Worm (Caenorhabditis elegans) whole organism, L2 larva: ENCODE data around the gene arrd-1.

Experiments
- C34F6.9 ChIP-seq: fragments of 150-350 bp; optimal IDR thresholded peaks from 2 replicates; lab custom pipeline; 2014; ENCODE audit warnings: missing biosample characterization, missing genetic modification characterization
- Y55F3AM.14 ChIP-seq: fragments of 200-800 bp; sonication (Bioruptor generic); optimal IDR thresholded peaks from 2 replicates; lab custom pipeline; 2018; ENCODE audit warnings: mild to moderate bottlenecking, missing genetic modification characterization, missing compliant biosample characterization
- ZK546.5 ChIP-seq: sonication (generic microtip); optimal IDR thresholded peaks from 2 replicates; lab custom pipeline; 2017; ENCODE audit warnings: missing biosample characterization, missing genetic modification characterization
- aly-2 ChIP-seq: fragments of 150-350 bp; optimal IDR thresholded peaks from 2 replicates; lab custom pipeline; 2014; ENCODE audit warnings: missing biosample characterization, missing genetic modification characterization
- ama-1 ChIP-seq: fragments of 150-350 bp; optimal IDR thresholded peaks from 2 replicates; lab custom pipeline; 2018; ENCODE audit warnings: inconsistent platforms
- blmp-1 ChIP-seq: sonication (generic microtip); optimal IDR thresholded peaks from 2 replicates; lab custom pipeline; 2017; ENCODE audit warnings: missing genetic modification characterization, mild to moderate bottlenecking, missing compliant biosample characterization, antibody characterized with exemption, moderate library complexity; ENCODE audit not compliant: insufficient read depth
- ceh-16 ChIP-seq: fragments of 150-350 bp; optimal IDR thresholded peaks from 2 replicates; lab custom pipeline; 2014; ENCODE audit warnings: missing biosample characterization, missing genetic modification characterization
- ceh-82 ChIP-seq: fragments of 150-350 bp; optimal IDR thresholded peaks from 2 replicates; lab custom pipeline; 2014; ENCODE audit warnings: missing biosample characterization, missing genetic modification characterization
- crh-2 ChIP-seq: sonication (generic microtip); optimal IDR thresholded peaks from 2 replicates; lab custom pipeline; 2017; ENCODE audit warnings: missing biosample characterization, missing genetic modification characterization
- dmd-4 ChIP-seq: sonication (generic microtip); optimal IDR thresholded peaks from 2 replicates; lab custom pipeline; 2017; ENCODE audit warnings: missing biosample characterization, missing genetic modification characterization
- egl-27 ChIP-seq: sonication (generic microtip); optimal IDR thresholded peaks from 3 replicates; lab custom pipeline; 2017; ENCODE audit warnings: missing biosample characterization, missing genetic modification reagents, missing genetic modification characterization
- gmeb-1 ChIP-seq: fragments of 150-350 bp; optimal IDR thresholded peaks from 2 replicates; lab custom pipeline; 2014; ENCODE audit warnings: missing biosample characterization, missing genetic modification characterization
- lin-11 ChIP-seq: fragments of 150-350 bp; sonication (generic microtip); optimal IDR thresholded peaks from 2 replicates; lab custom pipeline; 2014; ENCODE audit warnings: missing biosample characterization, missing genetic modification characterization, inconsistent platforms, mixed read lengths
- lin-13 ChIP-seq: fragments of 150-350 bp; optimal IDR thresholded peaks from 2 replicates; lab custom pipeline; 2014; ENCODE audit warnings: missing biosample characterization, missing genetic modification reagents, missing genetic modification characterization
- lin-39 ChIP-seq: fragments of 150-350 bp; optimal IDR thresholded peaks from 2 replicates; lab custom pipeline; 2014; ENCODE audit warnings: missing biosample characterization, missing genetic modification reagents, missing genetic modification characterization
- mab-5 ChIP-seq: fragments of 150-350 bp; optimal IDR thresholded peaks from 2 replicates; lab custom pipeline; 2014; ENCODE audit warnings: missing biosample characterization, missing genetic modification characterization
- mbf-1 ChIP-seq: sonication (generic microtip); optimal IDR thresholded peaks from 2 replicates; lab custom pipeline; 2017; ENCODE audit warnings: missing biosample characterization, missing genetic modification characterization
- mdl-1 ChIP-seq, 2 experiments: fragments of 150-350 bp in 1 of 2; sonication (generic microtip) in 1 of 2; optimal IDR thresholded peaks; 2 replicates each; lab custom pipeline; 2017; ENCODE audit warnings: missing biosample characterization in 2 of 2, missing genetic modification characterization in 2 of 2
- nhr-10 ChIP-seq: sonication (generic microtip); optimal IDR thresholded peaks from 2 replicates; lab custom pipeline; 2017; ENCODE audit warnings: missing biosample characterization, missing genetic modification characterization
- nhr-12 ChIP-seq: fragments of 150-350 bp; optimal IDR thresholded peaks from 2 replicates; lab custom pipeline; 2014; ENCODE audit warnings: missing biosample characterization, missing genetic modification characterization
- nhr-129 ChIP-seq: fragments of 150-350 bp; optimal IDR thresholded peaks from 2 replicates; lab custom pipeline; 2014; ENCODE audit warnings: missing biosample characterization, missing genetic modification characterization
- nhr-23 ChIP-seq: fragments of 150-350 bp; optimal IDR thresholded peaks from 2 replicates; lab custom pipeline; 2014; ENCODE audit warnings: missing biosample characterization, missing genetic modification reagents, missing genetic modification characterization
- nhr-25 ChIP-seq: fragments of 150-350 bp; sonication (generic microtip); optimal IDR thresholded peaks from 3 replicates; lab custom pipeline; 2014; ENCODE audit warnings: missing biosample characterization, missing genetic modification characterization
- nhr-6 ChIP-seq: fragments of 150-350 bp; optimal IDR thresholded peaks from 2 replicates; lab custom pipeline; 2014; ENCODE audit warnings: missing biosample characterization, missing genetic modification characterization
- nhr-77 ChIP-seq: fragments of 150-350 bp; optimal IDR thresholded peaks from 2 replicates; lab custom pipeline; 2014; ENCODE audit warnings: missing biosample characterization, missing genetic modification characterization
- peb-1 ChIP-seq: fragments of 150-350 bp; optimal IDR thresholded peaks from 2 replicates; lab custom pipeline; 2014; ENCODE audit warnings: missing biosample characterization, missing genetic modification characterization
- sem-4 ChIP-seq: fragments of 150-350 bp; optimal IDR thresholded peaks from 2 replicates; lab custom pipeline; 2014; ENCODE audit warnings: missing biosample characterization, missing genetic modification reagents, missing genetic modification characterization
- sma-9 ChIP-seq, 2 experiments: fragments of 150-350 bp in 1 of 2; sonication (generic microtip) in 1 of 2; optimal IDR thresholded peaks; 2 replicates each; lab custom pipeline; 2014 to 2016; ENCODE audit warnings: missing genetic modification characterization in 2 of 2, mild to moderate bottlenecking in 1 of 2, missing biosample characterization in 1 of 2, missing compliant biosample characterization in 1 of 2, missing genetic modification reagents in 1 of 2, moderate library complexity in 1 of 2
- snpc-4 ChIP-seq: fragments of 150-350 bp; optimal IDR thresholded peaks from 2 replicates; lab custom pipeline; 2014; ENCODE audit warnings: missing biosample characterization, missing genetic modification characterization
- unc-39 ChIP-seq: fragments of 150-350 bp; optimal IDR thresholded peaks from 2 replicates; lab custom pipeline; 2014; ENCODE audit warnings: missing biosample characterization, missing genetic modification characterization
- unc-55 ChIP-seq: fragments of 150-350 bp; sonication (generic microtip); optimal IDR thresholded peaks from 3 replicates; lab custom pipeline; 2014; ENCODE audit warnings: missing biosample characterization, missing genetic modification reagents, missing genetic modification characterization
- unc-62 ChIP-seq: fragments of 150-350 bp; optimal IDR thresholded peaks from 2 replicates; lab custom pipeline; 2014; ENCODE audit warnings: missing biosample characterization, missing genetic modification reagents, missing genetic modification characterization
- ztf-1 ChIP-seq: fragments of 200-800 bp; sonication (Bioruptor generic); conservative IDR thresholded peaks from 2 replicates; pipeline ENCODE4 v1.3.6; 2022; ENCODE audit warnings: missing genetic modification characterization, missing compliant biosample characterization
- ztf-11 ChIP-seq: sonication (generic microtip); optimal IDR thresholded peaks from 2 replicates; lab custom pipeline; 2017; ENCODE audit warnings: missing biosample characterization, missing genetic modification characterization
- ztf-4 ChIP-seq: fragments of 150-350 bp; optimal IDR thresholded peaks from 2 replicates; lab custom pipeline; 2014; ENCODE audit warnings: missing biosample characterization, missing genetic modification characterization

arrd-1 gene

DNA sequence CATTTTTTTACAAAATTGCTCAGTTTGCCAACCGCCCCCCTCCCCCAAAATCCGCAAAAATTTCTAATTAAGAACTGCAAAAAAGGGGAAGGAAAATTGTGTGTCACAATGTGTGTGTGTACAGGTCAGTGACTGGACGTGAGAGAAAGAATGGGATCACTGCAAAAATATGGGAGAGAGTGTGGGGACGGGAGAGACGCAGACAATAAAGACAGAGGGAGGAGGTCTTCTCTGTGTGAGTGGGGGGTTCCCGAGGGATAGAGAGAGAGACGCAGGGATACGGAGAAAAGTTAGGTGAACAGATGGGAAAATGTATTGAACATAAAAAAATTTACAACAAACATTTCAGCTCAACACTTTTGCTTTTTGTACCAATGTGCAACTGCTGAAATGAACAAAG, 1.4 kb upstream of the arrd-1 start (continued):
- TF ChIP-seq aly-2 (tag; lab: Kevin White, UChicago) (no peak), egl-27 (tag; lab: Kevin White, UChicago) (peak; percentile 1), nhr-129 (tag; lab: Kevin White, UChicago) (peak; percentile 36), lin-11 (tag; lab: Kevin White, UChicago) (no peak), unc-55 (no peak), ceh-16 (tag; lab: Kevin White, UChicago) (no peak), snpc-4 (tag; lab: Kevin White, UChicago) (no peak), lin-13 (GFP tag; lab: Kevin White, UChicago) (no peak), Y55F3AM.14 (GFP tag; lab: Kevin White, UChicago) (no peak), ztf-11 (no peak), sem-4 (tag; lab: Kevin White, UChicago) (no peak), ztf-4 (tag; lab: Kevin White, UChicago) (no peak), peb-1 (tag; lab: Kevin White, UChicago) (no peak), nhr-77 (tag; lab: Kevin White, UChicago) (no peak), sma-9 (GFP tag; optimal IDR thresholded peaks at IDR 0.05; lab: Kevin White, UChicago) (peak; percentile 59), sma-9 (tag; optimal IDR thresholded peaks at IDR 0.05; lab: Kevin White, UChicago) (no peak), dmd-4 (no peak), ztf-1 (GFP tag; lab: Robert Waterston, UW) (no peak), lin-39 (no peak), nhr-25 (peak; percentile 73), ceh-82 (tag; lab: Kevin White, UChicago) (no peak)
- TF ChIP-seq, all 48 proteins: peak for 11

- TF ChIP-seq nhr-10 (tag; lab: Kevin White, UChicago) (no peak), ZK546.5 (no peak), ztf-4 (tag; lab: Kevin White, UChicago) (no peak), ztf-1 (GFP tag; lab: Robert Waterston, UW) (no peak), sem-4 (tag; lab: Kevin White, UChicago) (no peak), crh-2 (tag; lab: Kevin White, UChicago) (no peak), unc-39 (no peak), unc-62 (GFP tag; lab: Kevin White, UChicago) (no peak), mab-5 (no peak), nhr-6 (tag; lab: Kevin White, UChicago) (no peak), ceh-82 (tag; lab: Kevin White, UChicago) (no peak), blmp-1 (tag; lab: Kevin White, UChicago) (no peak)
These were observed 608 bp downstream of the arrd-1 start for ce11 chrII:627913-628312.

DNA sequence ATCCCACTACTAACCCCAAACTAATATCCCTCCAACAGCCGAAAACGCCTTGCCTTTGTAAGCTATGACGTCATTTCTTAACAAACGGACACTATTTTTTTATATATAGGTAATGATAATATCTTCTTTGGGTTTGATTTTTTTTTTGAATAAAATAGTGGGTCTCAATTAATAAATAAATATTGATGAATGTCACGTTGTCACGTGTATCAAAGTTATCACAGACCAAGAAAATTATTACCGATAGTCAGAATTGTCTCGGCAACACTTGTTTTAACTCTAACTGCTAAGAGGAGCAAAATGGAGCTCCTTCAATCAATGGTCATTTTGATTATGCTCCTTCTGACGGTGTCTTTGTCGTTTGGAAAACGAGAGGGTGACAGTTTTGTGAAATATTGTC, 6.7 kb downstream of the arrd-1 start, which contains the start of gene T04B8.1:
Gene T04B8.1 (plus strand): TSS at position 301 of the 400 bp plus-strand sequence.
- TF ChIP-seq ztf-11 (no peak), Y55F3AM.14 (GFP tag; lab: Kevin White, UChicago) (no peak), ZK546.5 (no peak), peb-1 (tag; lab: Kevin White, UChicago) (no peak), lin-11 (tag; lab: Kevin White, UChicago) (no peak), ama-1 (lab: Kevin White, UChicago) (no peak), ztf-1 (GFP tag; lab: Robert Waterston, UW) (no peak)

- TF ChIP-seq ztf-11 (no peak), C34F6.9 (tag; lab: Kevin White, UChicago) (peak; percentile 12), ceh-16 (tag; lab: Kevin White, UChicago) (no peak), lin-39 (no peak)
- TF ChIP-seq, all 48 proteins: peak for 1
These were observed 12.2 kb downstream of the arrd-1 start, which contains the start of gene K07E8.6 for ce11 chrII:639467-639866. TSS of gene K07E8.6 (minus strand) at chrII:639567.

ce11 chrII:643733-644132, 16.4 kb downstream of the arrd-1 start:
- TF ChIP-seq nhr-23 (tag; lab: Kevin White, UChicago) (no peak), sem-4 (tag; lab: Kevin White, UChicago) (no peak), nhr-12 (tag; lab: Kevin White, UChicago) (no peak), nhr-10 (tag; lab: Kevin White, UChicago) (no peak), ama-1 (lab: Kevin White, UChicago) (no peak), ztf-1 (GFP tag; lab: Robert Waterston, UW) (no peak), lin-11 (tag; lab: Kevin White, UChicago) (no peak), ztf-11 (no peak), lin-13 (GFP tag; lab: Kevin White, UChicago) (no peak), egl-27 (tag; lab: Kevin White, UChicago) (no peak), ceh-16 (tag; lab: Kevin White, UChicago) (no peak), gmeb-1 (tag; lab: Kevin White, UChicago) (no peak), mbf-1 (tag; lab: Kevin White, UChicago) (no peak), ZK546.5 (no peak), mdl-1 (tag; optimal IDR thresholded peaks at IDR 0.05; lab: Kevin White, UChicago) (no peak), ztf-4 (tag; lab: Kevin White, UChicago) (no peak)
- TF ChIP-seq, all 48 proteins: peak for 0
